Fruit fly (Drosophila melanogaster) whole organism, embryonic: Measurements from ENCODE around the gene Tsen34.

Experiments used
- Asciz ChIP-seq: fragments of 200-800 bp; sonication (Bioruptor generic); optimal IDR thresholded peaks from 2 replicates; lab custom pipeline; 2017; ENCODE audit warnings: missing biosample characterization, mild to moderate bottlenecking, missing genetic modification characterization, missing genetic modification reagents
- CG12104 ChIP-seq: fragments of 200-800 bp; sonication (Bioruptor generic); optimal IDR thresholded peaks from 3 replicates; lab custom pipeline; 2016; ENCODE audit warnings: missing biosample characterization, missing genetic modification characterization
- CG12155 ChIP-seq: fragments of 200-800 bp; sonication (Bioruptor generic); optimal IDR thresholded peaks from 3 replicates; lab custom pipeline; 2016; ENCODE audit warnings: missing biosample characterization, missing genetic modification characterization
- CG13424 ChIP-seq: fragments of 200-800 bp; sonication (Bioruptor generic); optimal IDR thresholded peaks from 2 replicates; lab custom pipeline; 2019; ENCODE audit warnings: missing biosample characterization, mild to moderate bottlenecking, missing genetic modification characterization, moderate library complexity
- CG14441 ChIP-seq: fragments of 200-800 bp; sonication (Bioruptor generic); IDR thresholded peaks from 2 replicates; pipeline ENCODE4 v1.3.6; 2022; ENCODE audit warnings: missing biosample characterization, missing genetic modification characterization
- CG15073 ChIP-seq: fragments of 200-800 bp; sonication (Bioruptor generic); optimal IDR thresholded peaks from 2 replicates; lab custom pipeline; 2016; ENCODE audit warnings: missing biosample characterization, missing genetic modification characterization
- CG16813 ChIP-seq: fragments of 200-800 bp; sonication (Bioruptor generic); IDR thresholded peaks from 3 replicates; pipeline ENCODE4 v1.3.6; 2022; ENCODE audit warnings: missing biosample characterization, missing genetic modification characterization; ENCODE audit not compliant: partially characterized antibody
- CG17829 ChIP-seq: fragments of 200-800 bp; optimal IDR thresholded peaks from 2 replicates; lab custom pipeline; 2019; ENCODE audit warnings: missing biosample characterization, mild to moderate bottlenecking, missing genetic modification characterization, moderate library complexity
- CG2120 ChIP-seq: fragments of 200-800 bp; sonication (Bioruptor generic); optimal IDR thresholded peaks from 3 replicates; lab custom pipeline; 2016; ENCODE audit warnings: missing biosample characterization, missing genetic modification characterization
- CG32767 ChIP-seq: fragments of 200-800 bp; sonication (Bioruptor generic); IDR thresholded peaks from 2 replicates; pipeline ENCODE4 v1.3.6; 2022; ENCODE audit warnings: missing biosample characterization, missing genetic modification characterization
- CG32772 ChIP-seq: fragments of 200-800 bp; sonication (Bioruptor generic); IDR thresholded peaks from 2 replicates; pipeline ENCODE4 v1.3.6; 2022; ENCODE audit warnings: missing biosample characterization, missing genetic modification characterization
- CG3281 ChIP-seq: fragments of 200-800 bp; sonication (Bioruptor generic); optimal IDR thresholded peaks from 3 replicates; lab custom pipeline; 2017; ENCODE audit warnings: missing biosample characterization, mild to moderate bottlenecking, missing genetic modification characterization
- CG33213 ChIP-seq: fragments of 200-800 bp; sonication (Bioruptor generic); optimal IDR thresholded peaks from 3 replicates; lab custom pipeline; 2016; ENCODE audit warnings: missing biosample characterization, missing genetic modification characterization
- CG4328 ChIP-seq: fragments of 200-800 bp; sonication (Bioruptor generic); optimal IDR thresholded peaks from 3 replicates; lab custom pipeline; 2017; ENCODE audit warnings: missing biosample characterization, missing genetic modification reagents, missing genetic modification characterization
- CG4404 ChIP-seq: fragments of 200-800 bp; sonication (Bioruptor generic); IDR thresholded peaks from 2 replicates; pipeline ENCODE4 v1.3.6; 2022; ENCODE audit warnings: missing biosample characterization, missing genetic modification characterization
- CG4424 ChIP-seq: fragments of 200-800 bp; sonication (Bioruptor generic); optimal IDR thresholded peaks from 3 replicates; lab custom pipeline; 2016; ENCODE audit warnings: missing biosample characterization, missing genetic modification characterization
- CG6254 ChIP-seq: fragments of 200-800 bp; sonication (Bioruptor generic); optimal IDR thresholded peaks from 3 replicates; lab custom pipeline; 2017; ENCODE audit warnings: mild to moderate bottlenecking, missing biosample characterization, missing genetic modification reagents, missing genetic modification characterization
- CG6791 ChIP-seq: fragments of 200-800 bp; sonication (Bioruptor generic); IDR thresholded peaks from 3 replicates; pipeline ENCODE4 v1.3.6; 2022; ENCODE audit warnings: missing biosample characterization, missing genetic modification characterization; ENCODE audit not compliant: partially characterized antibody
- CG8290 ChIP-seq, 3 experiments: fragments of 200-800 bp; sonication (Bioruptor generic); optimal IDR thresholded peaks; 2 replicates each; lab custom pipeline; 2016 to 2019; ENCODE audit warnings: missing biosample characterization in 3 of 3, missing genetic modification characterization in 3 of 3, mild to moderate bottlenecking in 2 of 3, moderate library complexity in 1 of 3
- CG9876 ChIP-seq: fragments of 200-800 bp; sonication (Bioruptor generic); optimal IDR thresholded peaks from 2 replicates; lab custom pipeline; 2016; ENCODE audit warnings: missing biosample characterization, missing genetic modification characterization
- CoRest ChIP-seq: fragments of 200-800 bp; sonication (Bioruptor generic); optimal IDR thresholded peaks from 3 replicates; lab custom pipeline; 2018; ENCODE audit warnings: missing biosample characterization, mild to moderate bottlenecking, missing genetic modification characterization, moderate library complexity
- Dll ChIP-seq: fragments of 200-800 bp; sonication (Bioruptor generic); IDR thresholded peaks from 4 replicates; pipeline ENCODE4 v1.3.6; 2022; ENCODE audit warnings: missing biosample characterization, missing genetic modification characterization; ENCODE audit not compliant: partially characterized antibody
- Doc3 ChIP-seq: fragments of 200-800 bp; sonication (Bioruptor generic); IDR thresholded peaks from 3 replicates; pipeline ENCODE4 v1.3.6; 2022; ENCODE audit warnings: missing biosample characterization, missing genetic modification characterization; ENCODE audit not compliant: partially characterized antibody
- Elba2 ChIP-seq: fragments of 200-800 bp; sonication (Bioruptor generic); optimal IDR thresholded peaks from 3 replicates; lab custom pipeline; 2016; ENCODE audit warnings: missing biosample characterization, missing genetic modification characterization
- GATAe ChIP-seq: fragments of 200-800 bp; sonication (Bioruptor generic); conservative IDR thresholded peaks from 2 replicates; pipeline ENCODE4 v1.3.6; 2022; ENCODE audit warnings: missing biosample characterization, missing genetic modification characterization
- Gug ChIP-seq: fragments of 200-800 bp; sonication (Bioruptor generic); IDR thresholded peaks from 4 replicates; pipeline ENCODE4 v1.3.6; 2022; ENCODE audit warnings: missing biosample characterization, missing genetic modification characterization
- Hmr ChIP-seq: fragments of 200-800 bp; sonication (Bioruptor generic); optimal IDR thresholded peaks from 3 replicates; lab custom pipeline; 2017; ENCODE audit warnings: mild to moderate bottlenecking, missing biosample characterization, missing genetic modification reagents, missing genetic modification characterization
- Lhr ChIP-seq: fragments of 200-800 bp; sonication (Bioruptor generic); optimal IDR thresholded peaks from 3 replicates; lab custom pipeline; 2017; ENCODE audit warnings: mild to moderate bottlenecking, missing biosample characterization, missing genetic modification reagents, missing genetic modification characterization
- Nf-YB ChIP-seq: fragments of 200-800 bp; sonication (Bioruptor generic); optimal IDR thresholded peaks from 3 replicates; lab custom pipeline; 2019; ENCODE audit warnings: missing biosample characterization, mild to moderate bottlenecking, missing genetic modification characterization, moderate library complexity
- PHDP ChIP-seq: fragments of 200-800 bp; sonication (Bioruptor generic); optimal IDR thresholded peaks from 3 replicates; lab custom pipeline; 2018; ENCODE audit warnings: missing biosample characterization, mild to moderate bottlenecking, missing genetic modification characterization, moderate library complexity
- Ravus ChIP-seq: fragments of 200-800 bp; sonication (Bioruptor generic); IDR thresholded peaks from 2 replicates; pipeline ENCODE4 v1.3.6; 2022; ENCODE audit warnings: missing biosample characterization, missing genetic modification characterization
- Rfx ChIP-seq: fragments of 200-800 bp; sonication (Bioruptor generic); IDR thresholded peaks from 2 replicates; pipeline ENCODE4 v1.3.6; 2022; ENCODE audit warnings: missing biosample characterization, missing genetic modification characterization
- Vsx1 ChIP-seq: fragments of 200-800 bp; sonication (Bioruptor generic); optimal IDR thresholded peaks from 2 replicates; lab custom pipeline; 2017; ENCODE audit warnings: missing biosample characterization, mild to moderate bottlenecking, missing genetic modification characterization, missing genetic modification reagents
- ab ChIP-seq: fragments of 200-800 bp; sonication (Bioruptor generic); optimal IDR thresholded peaks from 2 replicates; lab custom pipeline; 2016; ENCODE audit warnings: missing biosample characterization, missing genetic modification characterization
- az2 ChIP-seq: fragments of 200-800 bp; sonication (Bioruptor generic); optimal IDR thresholded peaks from 3 replicates; lab custom pipeline; 2016; ENCODE audit warnings: missing biosample characterization, missing genetic modification characterization
- chm ChIP-seq: fragments of 200-800 bp; sonication (Bioruptor generic); IDR thresholded peaks from 2 replicates; pipeline ENCODE4 v1.3.6; 2022; ENCODE audit warnings: missing biosample characterization, missing genetic modification characterization
- ind ChIP-seq: fragments of 200-800 bp; sonication (Bioruptor generic); optimal IDR thresholded peaks from 3 replicates; lab custom pipeline; 2016; ENCODE audit warnings: missing biosample characterization, missing genetic modification characterization
- jigr1 ChIP-seq: fragments of 200-800 bp; sonication (Bioruptor generic); IDR thresholded peaks from 3 replicates; pipeline ENCODE4 v1.3.6; 2022; ENCODE audit warnings: missing biosample characterization, missing genetic modification characterization
- lilli ChIP-seq: fragments of 200-800 bp; sonication (Bioruptor generic); optimal IDR thresholded peaks from 3 replicates; lab custom pipeline; 2016; ENCODE audit warnings: missing biosample characterization, missing genetic modification characterization
- lola ChIP-seq, 3 experiments: fragments of >200 bp in 2 of 3; fragments of 200-800 bp in 1 of 3; sonication (Bioruptor generic) in 1 of 3; optimal IDR thresholded peaks; 2 replicates each; lab custom pipeline; 2017 to 2019; ENCODE audit warnings: missing biosample characterization in 3 of 3, missing genetic modification characterization in 3 of 3, mild to moderate bottlenecking in 1 of 3, moderate library complexity in 1 of 3
- lov ChIP-seq, 2 experiments: fragments of 200-800 bp in 1 of 2; fragments of >200 bp in 1 of 2; sonication (Bioruptor generic) in 1 of 2; IDR thresholded peaks in 1 of 2; optimal IDR thresholded peaks in 1 of 2; 2 replicates in 1 of 2; 3 replicates in 1 of 2; pipeline versions ENCODE4 v1.3.6 to Lab custom; 2017 to 2022; ENCODE audit warnings: missing biosample characterization in 1 of 2, missing genetic modification characterization in 1 of 2
- p53 ChIP-seq: fragments of 200-800 bp; sonication (Bioruptor generic); optimal IDR thresholded peaks from 2 replicates; lab custom pipeline; 2016; ENCODE audit warnings: missing biosample characterization, missing genetic modification characterization
- sna ChIP-seq: fragments of 200-800 bp; sonication (Bioruptor generic); IDR thresholded peaks from 2 replicates; pipeline ENCODE4 v1.3.6; 2022; ENCODE audit warnings: missing biosample characterization, missing genetic modification characterization; ENCODE audit not compliant: partially characterized antibody
- so ChIP-seq: fragments of 200-800 bp; sonication (Bioruptor generic); IDR thresholded peaks from 3 replicates; pipeline ENCODE4 v1.3.6; 2022; ENCODE audit warnings: missing biosample characterization, missing genetic modification characterization
- sob ChIP-seq: fragments of 200-800 bp; sonication (Bioruptor generic); IDR thresholded peaks from 2 replicates; pipeline ENCODE4 v1.3.6; 2022; ENCODE audit warnings: missing biosample characterization, missing genetic modification characterization
- ttk ChIP-seq: fragments of 200-800 bp; sonication (Bioruptor generic); IDR thresholded peaks from 2 replicates; pipeline ENCODE4 v2.1.2; 2022; ENCODE audit warnings: missing biosample characterization, missing genetic modification characterization

Gene Tsen34

dm6 chr3L:14775711-14776660 lies 14.3 kb upstream of the Tsen34 start, which contains the start of gene mop (continued):
- TF ChIP-seq lov (optimal IDR thresholded peaks at IDR 0.05; lab: Kevin White, UChicago) = no peak
- no peak for TF ChIP-seq lov (GFP tag; IDR thresholded peaks at IDR 0.05; lab: Robert Waterston, UW)
- TF ChIP-seq CG2120 = peak; percentile 64
- no peak for TF ChIP-seq CG15073
- peak; percentile 32 for TF ChIP-seq az2
- peak; percentile 58; the same call in 1 of the 2 replicates for TF ChIP-seq CG32772 (GFP tag; lab: Robert Waterston, UW)
- TF ChIP-seq CG14441 (GFP tag; lab: Robert Waterston, UW) = peak; percentile 63
- no peak for TF ChIP-seq so
- TF ChIP-seq chm (GFP tag; lab: Robert Waterston, UW) = peak; percentile 72; the same call in 1 of the 2 replicates
- no peak for TF ChIP-seq CG4328 (GFP tag; lab: Kevin White, UChicago)
- no peak for TF ChIP-seq PHDP (tag; lab: Kevin White, UChicago)
- no peak for TF ChIP-seq CG6254
- peak; percentile 39; the same call in 1 of the 3 replicates for TF ChIP-seq CG16813 (GFP tag; lab: Robert Waterston, UW)
- no peak for TF ChIP-seq ind
- peak; percentile 43 for TF ChIP-seq CG3281
- TF ChIP-seq Nf-YB (GFP tag; lab: Kevin White, UChicago) = no peak
- peak; percentile 8; the same call in 1 of the 4 replicates for TF ChIP-seq Gug (GFP tag; lab: Robert Waterston, UW)
- peak; percentile 81 for TF ChIP-seq Rfx (GFP tag; lab: Robert Waterston, UW)
- TF ChIP-seq CG4424 (GFP tag; lab: Kevin White, UChicago) = peak; percentile 31
- peak; percentile 32 for TF ChIP-seq lilli (GFP tag; lab: Kevin White, UChicago)
- TF ChIP-seq Elba2 (GFP tag; lab: Kevin White, UChicago) = peak; percentile 42
- TF ChIP-seq ttk (GFP tag; lab: Robert Waterston, UW) = peak; percentile 51
- peak; percentile 56; the same call in 1 of the 3 replicates for TF ChIP-seq jigr1 (GFP tag; lab: Robert Waterston, UW)
- TF ChIP-seq CG12155 (GFP tag; lab: Kevin White, UChicago) = peak; percentile 44
- TF ChIP-seq sna (GFP tag; lab: Robert Waterston, UW) = no peak
- TF ChIP-seq Dll (GFP tag; lab: Robert Waterston, UW) = peak; percentile 74; the same call in 3 of the 4 replicates
- no peak for TF ChIP-seq GATAe (GFP tag; lab: Robert Waterston, UW)
- peak; percentile 53 for TF ChIP-seq CG13424 (tag; lab: Kevin White, UChicago)
- TF ChIP-seq Vsx1 (GFP tag; lab: Kevin White, UChicago) = no peak
- no peak for TF ChIP-seq CG4404 (GFP tag; lab: Robert Waterston, UW)
- peak; percentile 45 for TF ChIP-seq CG33213 (GFP tag; lab: Kevin White, UChicago)
- TF ChIP-seq p53 = no peak
- TF ChIP-seq Asciz (GFP tag; lab: Kevin White, UChicago) = no peak
- TF ChIP-seq Hmr (GFP tag; lab: Kevin White, UChicago) = no peak
- TF ChIP-seq Ravus (GFP tag; lab: Robert Waterston, UW) = no peak
- peak; percentile 42; the same call in 1 of the 3 replicates for TF ChIP-seq Doc3 (GFP tag; lab: Robert Waterston, UW)
- peak; percentile 12 for TF ChIP-seq CoRest (tag; lab: Kevin White, UChicago)
- TF ChIP-seq CG32767 (GFP tag; lab: Robert Waterston, UW) = no peak
- peak; percentile 48; the same call in 1 of the 2 replicates for TF ChIP-seq sob
- TF ChIP-seq lola (GFP tag; optimal IDR thresholded peaks at IDR 0.05; lab: Kevin White, UChicago) = peak in 1 of 3 experiments; percentile 44
- peak; percentile 47; the same call in 1 of the 3 replicates for TF ChIP-seq CG6791
- peak; percentile 78 for TF ChIP-seq CG8290 (GFP tag; optimal IDR thresholded peaks at IDR 0.05; lab: Kevin White, UChicago)
- peak in 1 of 2 experiments; percentile 70 for TF ChIP-seq CG8290 (tag; optimal IDR thresholded peaks at IDR 0.05; lab: Kevin White, UChicago)
- peak; percentile 10 for TF ChIP-seq Lhr
- TF ChIP-seq ab (GFP tag; lab: Kevin White, UChicago) = no peak
- peak; percentile 59 for TF ChIP-seq CG12104 (GFP tag; lab: Kevin White, UChicago)
- TF ChIP-seq CG17829 (tag; lab: Kevin White, UChicago) = peak; percentile 41
- TF ChIP-seq CG9876 (GFP tag; lab: Kevin White, UChicago) = no peak
